Worm (Caenorhabditis elegans) whole organism, L3 larva: ENCODE data around the gene B0198.2.

Experiments used
- ama-1 ChIP-seq: fragments of 150-350 bp; optimal IDR thresholded peaks from 2 replicates; lab custom pipeline; 2018
- ceh-28 ChIP-seq: fragments of 150-350 bp; optimal IDR thresholded peaks from 2 replicates; lab custom pipeline; 2014; ENCODE audit warnings: missing biosample characterization, missing genetic modification reagents, missing genetic modification characterization
- daf-12 ChIP-seq: fragments of 150-350 bp; optimal IDR thresholded peaks from 2 replicates; lab custom pipeline; 2014; ENCODE audit warnings: missing biosample characterization, missing genetic modification reagents, missing genetic modification characterization
- elt-2 ChIP-seq: sonication (generic microtip); optimal IDR thresholded peaks from 2 replicates; lab custom pipeline; 2016; ENCODE audit warnings: missing genetic modification reagents, mild to moderate bottlenecking, missing genetic modification characterization, missing compliant biosample characterization
- eor-1 ChIP-seq, 2 experiments: fragments of 150-350 bp; optimal IDR thresholded peaks; 2 replicates each; lab custom pipeline; 2014 to 2018; ENCODE audit warnings: missing biosample characterization in 2 of 2, missing genetic modification characterization in 2 of 2
- fkh-10 ChIP-seq: sonication (generic microtip); optimal IDR thresholded peaks from 2 replicates; lab custom pipeline; 2017; ENCODE audit warnings: missing biosample characterization, missing genetic modification reagents, missing genetic modification characterization
- fos-1 ChIP-seq: fragments of 150-350 bp; optimal IDR thresholded peaks from 2 replicates; lab custom pipeline; 2014; ENCODE audit warnings: missing biosample characterization, missing genetic modification characterization
- nfya-1 ChIP-seq: sonication (generic microtip); optimal IDR thresholded peaks from 2 replicates; lab custom pipeline; 2017; ENCODE audit warnings: missing genetic modification characterization, mild to moderate bottlenecking, missing compliant biosample characterization, antibody characterized with exemption, moderate library complexity; ENCODE audit not compliant: insufficient read depth
- nhr-12 ChIP-seq: fragments of 150-350 bp; optimal IDR thresholded peaks from 2 replicates; lab custom pipeline; 2014; ENCODE audit warnings: missing biosample characterization, missing genetic modification characterization
- nhr-76 ChIP-seq: fragments of 150-350 bp; sonication (generic microtip); optimal IDR thresholded peaks from 5 replicates; lab custom pipeline; 2014; ENCODE audit warnings: missing biosample characterization, missing genetic modification characterization
- pha-4 ChIP-seq: fragments of 150-350 bp; optimal IDR thresholded peaks from 2 replicates; lab custom pipeline; 2014; ENCODE audit warnings: missing biosample characterization, missing genetic modification reagents, missing genetic modification characterization
- pqm-1 ChIP-seq: fragments of 150-350 bp; optimal IDR thresholded peaks from 2 replicates; lab custom pipeline; 2017; ENCODE audit warnings: missing biosample characterization, missing genetic modification characterization, inconsistent platforms
- sea-2 ChIP-seq: fragments of 150-350 bp; sonication (generic microtip); optimal IDR thresholded peaks from 4 replicates; lab custom pipeline; 2014; ENCODE audit warnings: missing biosample characterization, missing genetic modification reagents, missing genetic modification characterization
- ztf-11 ChIP-seq: fragments of 150-350 bp; optimal IDR thresholded peaks from 2 replicates; lab custom pipeline; 2014; ENCODE audit warnings: missing biosample characterization, missing genetic modification characterization

ce11 chrX:12036114-12036513 lies 10.6 kb downstream of the B0198.2 start:
- TF ChIP-seq ztf-11 (tag; lab: Kevin White, UChicago) (no peak), pqm-1 (tag; lab: Kevin White, UChicago) (no peak), fkh-10 (GFP tag; lab: Kevin White, UChicago) (no peak), nhr-76 (tag; lab: Kevin White, UChicago) (no peak), sea-2 (no peak), nfya-1 (tag; lab: Kevin White, UChicago) (no peak), elt-2 (tag; lab: Kevin White, UChicago) (no peak), ceh-28 (tag; lab: Kevin White, UChicago) (no peak), daf-12 (tag; lab: Kevin White, UChicago) (no peak), pha-4 (tag; lab: Kevin White, UChicago) (no peak), ama-1 (lab: Kevin White, UChicago) (no peak), eor-1 (tag; optimal IDR thresholded peaks at IDR 0.05; lab: Kevin White, UChicago) (no peak), fos-1 (tag; lab: Kevin White, UChicago) (no peak), nhr-12 (tag; lab: Kevin White, UChicago) (no peak)
